Fruit fly (Drosophila melanogaster) S2 (cell line): ENCODE data around the gene CG4836.

Experiments
- CG8478 ChIP-seq: fragments of >200 bp; optimal IDR thresholded peaks from 2 replicates; lab custom pipeline; 2018
- CTCF ChIP-seq, 2 experiments: fragments of >200 bp; optimal IDR thresholded peaks; 2 replicates each; lab custom pipeline; 2018

CG4836 gene

DNA sequence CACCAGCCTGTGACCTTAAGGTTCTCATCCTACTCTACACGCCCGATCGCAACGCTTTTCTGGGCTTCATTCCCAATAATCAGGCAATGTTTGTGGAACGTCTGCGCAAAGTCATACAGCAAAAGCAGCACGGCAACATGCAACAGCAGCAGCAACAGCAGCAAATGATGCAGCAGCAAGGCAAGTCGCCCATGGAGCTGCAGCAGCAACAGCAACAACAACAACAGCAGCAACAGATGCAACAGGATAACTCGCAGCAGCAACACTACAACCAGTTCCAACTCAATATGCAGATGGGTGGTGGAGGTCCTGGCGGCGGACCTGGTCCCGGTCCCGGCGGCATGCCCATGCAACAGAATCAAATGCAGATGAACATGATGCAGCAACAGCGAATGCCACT lies 2.7 kb upstream of the CG4836 start:
- TF ChIP-seq CTCF (optimal IDR thresholded peaks at IDR 0.05; lab: Kevin White, UChicago): no peak

- TF ChIP-seq CTCF (optimal IDR thresholded peaks at IDR 0.05; lab: Kevin White, UChicago) (no peak), CG8478 (lab: Kevin White, UChicago) (no peak)
These were observed 984 bp upstream of the CG4836 start for dm6 chr3R:20012688-20013087.

DNA sequence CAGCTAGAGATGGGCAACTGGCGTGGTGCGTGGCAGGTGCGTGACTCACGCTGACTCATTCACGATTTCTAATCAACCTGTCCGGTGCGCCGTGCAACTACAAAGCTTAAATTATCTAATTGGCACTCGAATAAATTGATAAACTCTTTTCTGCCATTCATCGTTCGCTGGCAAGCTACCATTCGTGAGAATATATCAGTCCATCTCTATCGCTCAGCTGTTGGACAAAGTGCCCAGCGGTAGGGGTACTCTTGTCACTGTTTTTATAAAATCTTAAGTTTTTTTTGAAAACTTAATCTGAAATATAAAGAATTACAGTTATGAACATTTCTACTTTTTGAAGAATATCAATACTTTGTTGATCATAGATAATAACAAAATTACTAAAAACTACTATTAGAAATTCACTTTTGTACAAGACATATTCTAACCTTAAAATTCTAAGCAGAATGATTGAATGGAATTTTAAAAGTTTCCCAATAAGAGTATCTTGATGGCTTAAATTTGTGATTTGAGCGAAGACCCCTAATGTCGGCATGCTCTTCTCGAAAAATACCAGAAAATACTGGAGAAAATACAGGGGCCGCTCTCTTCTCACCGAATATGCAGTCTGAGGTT lies 7.6 kb downstream of the CG4836 start, which contains the start of the genes PIG-L and psidin:
Gene PIG-L (minus strand): TSS at position 187 of the 618 bp plus-strand sequence.
Gene psidin (plus strand): TSS at position 553 of the 618 bp plus-strand sequence.
- TF ChIP-seq CTCF (optimal IDR thresholded peaks at IDR 0.05; lab: Kevin White, UChicago) (no peak), CG8478 (lab: Kevin White, UChicago) (no peak)

- TF ChIP-seq CTCF (optimal IDR thresholded peaks at IDR 0.05; lab: Kevin White, UChicago): no peak
- no peak for TF ChIP-seq CG8478 (lab: Kevin White, UChicago)
These were observed 14.2 kb downstream of the CG4836 start, which contains the start of the genes CG4424 and CG4854 for dm6 chr3R:20027841-20028240. Gene CG4424, minus strand, starts transcription at chr3R:20028040. Gene CG4854, plus strand, starts transcription at chr3R:20028058.

DNA sequence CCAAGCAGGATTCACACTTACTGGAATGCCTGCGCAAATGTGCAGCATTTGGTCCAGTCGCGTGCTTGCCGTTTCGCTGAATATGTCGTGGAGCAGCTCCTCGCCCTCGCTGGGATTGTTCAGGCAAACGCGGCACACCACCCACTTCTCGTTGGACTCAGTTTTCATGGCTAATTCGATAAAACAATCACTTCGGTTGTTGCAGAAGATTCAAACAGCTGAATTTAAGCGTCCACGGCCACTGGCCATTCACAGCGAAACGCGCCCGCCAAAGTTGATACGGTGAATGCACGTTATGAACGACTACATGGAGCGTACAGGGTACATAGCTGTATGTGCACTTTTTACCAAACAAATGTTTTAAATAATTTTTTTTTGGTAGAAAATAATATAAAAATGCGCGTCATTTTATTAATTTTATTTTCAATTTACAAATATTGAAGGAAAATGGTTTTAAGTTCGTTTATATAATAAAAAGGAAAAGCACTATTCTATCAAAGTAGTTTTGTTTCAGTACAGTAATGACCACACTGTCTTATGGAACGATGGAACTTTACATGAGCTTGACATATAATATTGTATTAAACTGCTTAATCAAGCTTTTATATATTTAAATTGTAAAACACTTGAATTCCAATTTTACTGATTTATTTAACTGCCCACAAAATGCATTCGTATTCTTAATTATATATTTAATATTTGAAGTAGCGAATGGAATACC lies 17.5 kb downstream of the CG4836 start, which contains the start of gene trem:
Gene trem (minus strand): TSS at position 267 of the 721 bp plus-strand sequence.
- TF ChIP-seq CG8478 (lab: Kevin White, UChicago): no peak
- no peak for TF ChIP-seq CTCF (optimal IDR thresholded peaks at IDR 0.05; lab: Kevin White, UChicago)

DNA sequence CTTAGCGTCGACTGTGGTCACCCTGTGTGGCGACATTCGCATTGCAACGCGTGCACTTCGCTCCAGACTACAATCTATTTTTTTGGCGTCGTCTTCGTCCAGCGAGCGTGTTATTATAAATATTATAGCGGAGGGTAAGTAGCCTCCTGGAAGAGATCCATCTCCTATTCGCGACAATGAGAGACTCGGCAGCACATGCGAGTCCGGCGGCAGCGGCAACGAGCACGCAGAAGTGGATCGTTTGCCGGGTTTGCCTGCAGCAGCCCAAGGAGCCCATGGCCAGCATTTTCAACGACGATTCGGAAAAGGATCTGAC lies 18.1 kb downstream of the CG4836 start, which contains the start of gene idc:
Gene idc (plus strand): TSS at position 60 of the 316 bp plus-strand sequence.
- no peak for TF ChIP-seq CG8478 (lab: Kevin White, UChicago)
- no peak for TF ChIP-seq CTCF (optimal IDR thresholded peaks at IDR 0.05; lab: Kevin White, UChicago)

dm6 chr3R:20035887-20036286 lies 22.2 kb downstream of the CG4836 start, which contains the start of gene Regnase-1:
Gene Regnase-1, minus strand, starts transcription at chr3R:20036056.
- TF ChIP-seq CG8478 (lab: Kevin White, UChicago) (no peak), CTCF (optimal IDR thresholded peaks at IDR 0.05; lab: Kevin White, UChicago) (no peak)

dm6 chr3R:20042457-20042856 lies 28.8 kb downstream of the CG4836 start, which contains the start of the genes CG33934 and Indy-2:
Gene CG33934, plus strand, starts transcription at chr3R:20042757.
Gene Indy-2, plus strand, starts transcription at chr3R:20042757.
- no peak for TF ChIP-seq CTCF (optimal IDR thresholded peaks at IDR 0.05; lab: Kevin White, UChicago)
- TF ChIP-seq CG8478 (lab: Kevin White, UChicago): no peak

DNA sequence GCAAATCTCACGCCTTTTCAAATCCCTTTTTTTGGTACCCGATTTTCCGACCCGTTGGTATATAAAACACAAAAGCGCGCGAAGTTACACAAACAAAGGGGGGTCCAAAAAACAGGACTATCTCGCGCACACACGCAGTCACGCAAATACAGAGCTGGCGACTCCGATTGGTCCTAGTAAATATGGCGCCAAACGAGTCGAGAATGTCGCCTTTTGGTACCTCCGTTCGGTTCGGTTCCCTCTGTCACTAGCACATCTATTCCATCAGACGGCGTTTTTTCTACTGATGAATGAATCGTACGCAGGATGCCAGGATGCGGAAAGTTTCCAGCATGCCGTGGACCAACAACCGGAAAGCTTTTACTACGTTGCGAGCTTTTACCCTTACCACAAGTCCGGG lies 42.1 kb downstream of the CG4836 start, which contains the start of gene CG17193:
Gene CG17193 (minus strand): TSS at position 289 of the 400 bp plus-strand sequence.
- no peak for TF ChIP-seq CTCF (optimal IDR thresholded peaks at IDR 0.05; lab: Kevin White, UChicago)
- TF ChIP-seq CG8478 (lab: Kevin White, UChicago): no peak

- peak in 1 of 2 experiments; percentile 14 for TF ChIP-seq CTCF (optimal IDR thresholded peaks at IDR 0.05; lab: Kevin White, UChicago)
- no peak for TF ChIP-seq CG8478 (lab: Kevin White, UChicago)
These were observed 43.8 kb downstream of the CG4836 start, which contains the start of gene mdlc for dm6 chr3R:20057501-20057900. Gene mdlc, plus strand, starts transcription at chr3R:20057748.

dm6 chr3R:20058960-20059359 lies 45.3 kb downstream of the CG4836 start:
- TF ChIP-seq CG8478 (lab: Kevin White, UChicago) (no peak), CTCF (optimal IDR thresholded peaks at IDR 0.05; lab: Kevin White, UChicago) (peak; percentile 76 to 88)

DNA sequence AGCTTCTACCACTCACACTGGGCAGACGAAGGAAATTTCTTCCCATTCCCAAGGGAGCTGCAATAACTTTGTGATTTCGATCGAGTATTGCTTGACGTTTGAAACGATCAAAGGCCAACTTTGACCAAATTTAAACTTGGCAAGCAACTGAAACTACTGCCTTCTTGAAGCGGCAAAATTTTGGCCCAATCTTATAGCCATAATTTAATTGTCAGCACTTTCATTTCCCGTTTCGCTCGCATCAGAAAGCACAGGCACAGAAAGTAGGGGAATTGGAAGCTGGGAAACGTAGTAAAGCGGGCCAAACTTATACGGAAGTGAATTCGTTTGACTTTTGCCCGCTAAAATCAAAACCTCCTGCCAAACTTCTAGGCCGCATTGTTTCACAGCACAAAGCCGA lies 46.0 kb downstream of the CG4836 start, which contains the start of gene CG4390:
Gene CG4390 (minus strand): TSS at position 101 of the 400 bp plus-strand sequence.
- TF ChIP-seq CG8478 (lab: Kevin White, UChicago) (no peak), CTCF (optimal IDR thresholded peaks at IDR 0.05; lab: Kevin White, UChicago) (no peak)

dm6 chr3R:20066435-20066834 lies 52.8 kb downstream of the CG4836 start:
- TF ChIP-seq CTCF (optimal IDR thresholded peaks at IDR 0.05; lab: Kevin White, UChicago) (peak; percentile 56), CG8478 (lab: Kevin White, UChicago) (no peak)
